Worm (Caenorhabditis elegans): Measurements from ENCODE around the gene srb-1.

The srb-1 gene

ce11 chrII:5131800-5132199 lies 39.0 kb downstream of the srb-1 start:
- TF ChIP-seq pha-4 (tag; optimal IDR thresholded peaks at IDR 0.05) (no peak), mab-5 (tag; optimal IDR thresholded peaks at IDR 0.05) (no peak), lsy-2 (tag; optimal IDR thresholded peaks at IDR 0.05) (no peak), flh-1 (GFP tag; optimal IDR thresholded peaks at IDR 0.05) (no peak), sem-2 (GFP tag; optimal IDR thresholded peaks at IDR 0.05) (no peak), snpc-4 (tag; optimal IDR thresholded peaks at IDR 0.05) (no peak), bed-3 (GFP tag; optimal IDR thresholded peaks at IDR 0.05) (no peak), lin-13 (tag; optimal IDR thresholded peaks at IDR 0.05) (no peak), sptf-1 (tag; optimal IDR thresholded peaks at IDR 0.05) (no peak), elt-1 (tag; optimal IDR thresholded peaks at IDR 0.05; ENCODE audit: borderline replicate concordance, insufficient read depth) (no peak), lin-32 (GFP tag; optimal IDR thresholded peaks at IDR 0.05) (no peak), nhr-2 (tag; optimal IDR thresholded peaks at IDR 0.05) (no peak), mep-1 (tag; optimal IDR thresholded peaks at IDR 0.05) (no peak), nhr-76 (tag; optimal IDR thresholded peaks at IDR 0.05) (no peak), nhr-12 (tag; optimal IDR thresholded peaks at IDR 0.05) (no peak), ceh-39 (tag; optimal IDR thresholded peaks at IDR 0.05) (no peak), nhr-237 (tag; optimal IDR thresholded peaks at IDR 0.05) (no peak), unc-120 (tag; optimal IDR thresholded peaks at IDR 0.05; ENCODE audit: poor library complexity, severe bottlenecking) (no peak), unc-39 (tag; optimal IDR thresholded peaks at IDR 0.05) (no peak)

- TF ChIP-seq M03D4.4 (tag; optimal IDR thresholded peaks at IDR 0.05) (no peak), cnd-1 (tag; optimal IDR thresholded peaks at IDR 0.05) (no peak), ceh-43 (GFP tag; optimal IDR thresholded peaks at IDR 0.05) (no peak), mls-2 (tag; optimal IDR thresholded peaks at IDR 0.05) (no peak), nhr-2 (tag; optimal IDR thresholded peaks at IDR 0.05) (no peak), flh-1 (GFP tag; optimal IDR thresholded peaks at IDR 0.05) (no peak), ceh-39 (tag; optimal IDR thresholded peaks at IDR 0.05) (no peak), nhr-28 (tag; optimal IDR thresholded peaks at IDR 0.05) (no peak), tbx-8 (GFP tag; optimal IDR thresholded peaks at IDR 0.05) (no peak)
Observed at ce11 chrII:5130081-5130480, 40.8 kb downstream of the srb-1 start, which contains the start of gene lgc-56. lgc-56 (plus strand) TSS chrII:5130381.

- TF ChIP-seq unc-62 (GFP tag; optimal IDR thresholded peaks at IDR 0.05), result peak; percentile 86
- TF ChIP-seq lin-32 (GFP tag; optimal IDR thresholded peaks at IDR 0.05), result no peak
Observed at ce11 chrII:5120612-5121011, 50.2 kb downstream of the srb-1 start.

Data from whole organism, mixed stage, embryonic.